Fruit fly (Drosophila melanogaster) whole organism, pupa: ENCODE measurements around the gene Teh3.

Experiments used
- CG34367 ChIP-seq: fragments of 200-800 bp; sonication (Bioruptor generic); optimal IDR thresholded peaks from 2 replicates; lab custom pipeline; 2018; ENCODE audit warnings: missing biosample characterization, mild to moderate bottlenecking, missing genetic modification characterization
- CG9948 ChIP-seq: fragments of 200-800 bp; sonication (Bioruptor generic); optimal IDR thresholded peaks from 2 replicates; lab custom pipeline; 2018; ENCODE audit warnings: missing biosample characterization, mild to moderate bottlenecking, missing genetic modification characterization, moderate library complexity
- EcR ChIP-seq: fragments of 200-800 bp; sonication (Bioruptor generic); optimal IDR thresholded peaks from 3 replicates; lab custom pipeline; 2019; ENCODE audit warnings: missing biosample characterization, missing genetic modification characterization, mild to moderate bottlenecking, moderate library complexity, missing genetic modification reagents

DNA sequence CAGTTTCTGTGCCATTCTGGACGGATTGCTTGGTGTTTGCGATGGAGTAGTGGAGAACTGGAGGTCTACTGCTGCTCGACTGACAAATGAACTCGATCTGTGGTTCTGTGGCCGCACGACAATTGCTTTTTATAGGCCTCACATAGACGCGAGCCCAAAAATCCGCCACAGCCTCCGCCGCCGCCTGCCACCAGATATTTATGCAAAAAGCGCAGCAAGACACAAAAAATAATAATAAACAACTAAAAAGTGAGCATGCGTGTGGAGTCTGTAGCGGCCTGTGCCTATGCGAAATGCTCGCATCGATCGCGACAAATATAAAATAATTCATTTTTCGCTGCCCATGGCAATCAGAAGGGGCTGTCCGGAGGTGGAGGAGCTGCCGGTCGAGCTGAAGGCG is 24.6 kb upstream of the Teh3 start, which contains the start of gene Cpr64Aa:
- TF ChIP-seq CG9948 (tag; lab: Kevin White, UChicago) (no peak), CG34367 (tag; lab: Kevin White, UChicago) (no peak), EcR (GFP tag; lab: Kevin White, UChicago) (no peak)
